Worm (Caenorhabditis elegans) whole organism, late embryonic: ENCODE measurements around the gene srbc-55.

Experiments
- F13H6.1 ChIP-seq: sonication (generic microtip); optimal IDR thresholded peaks from 2 replicates; lab custom pipeline; 2016; ENCODE audit warnings: missing genetic modification characterization, missing compliant biosample characterization
- ceh-14 ChIP-seq: sonication (generic microtip); optimal IDR thresholded peaks from 2 replicates; lab custom pipeline; 2016; ENCODE audit warnings: missing genotype, missing genetic modification characterization, missing compliant biosample characterization
- ceh-22 ChIP-seq: sonication (generic microtip); optimal IDR thresholded peaks from 2 replicates; lab custom pipeline; 2017; ENCODE audit warnings: missing biosample characterization, missing genetic modification characterization
- fkh-10 ChIP-seq: fragments of 150-350 bp; optimal IDR thresholded peaks from 2 replicates; lab custom pipeline; 2014; ENCODE audit warnings: missing biosample characterization, missing genetic modification reagents, missing genetic modification characterization
- fkh-6 ChIP-seq: sonication (generic microtip); optimal IDR thresholded peaks from 2 replicates; lab custom pipeline; 2016; ENCODE audit warnings: missing genetic modification characterization, missing compliant biosample characterization
- nhr-11 ChIP-seq: fragments of 150-350 bp; optimal IDR thresholded peaks from 2 replicates; lab custom pipeline; 2014; ENCODE audit warnings: missing biosample characterization, missing genetic modification characterization

- TF ChIP-seq fkh-6 (tag; lab: Kevin White, UChicago): no peak
- no peak for TF ChIP-seq fkh-10 (GFP tag; lab: Kevin White, UChicago)
- no peak for TF ChIP-seq nhr-11 (tag; lab: Kevin White, UChicago)
- no peak for TF ChIP-seq ceh-14 (tag; lab: Kevin White, UChicago)
- TF ChIP-seq ceh-22 (tag; lab: Kevin White, UChicago): no peak
- TF ChIP-seq F13H6.1: no peak
Observed at ce11 chrV:15821398-15821797, 8.4 kb downstream of the srbc-55 start, which contains the start of gene srbc-49.
